Worm (Caenorhabditis elegans) whole organism, late embryonic: ENCODE measurements around the gene agt-2.

Experiments
- K02D7.2 ChIP-seq: sonication (generic microtip); optimal IDR thresholded peaks from 2 replicates; lab custom pipeline; 2017; ENCODE audit warnings: mild to moderate bottlenecking, missing genetic modification characterization, missing compliant biosample characterization
- K09A11.1 ChIP-seq: sonication (generic microtip); optimal IDR thresholded peaks from 2 replicates; lab custom pipeline; 2017; ENCODE audit warnings: antibody characterized with exemption, mild to moderate bottlenecking, missing genetic modification characterization, missing compliant biosample characterization; ENCODE audit not compliant: insufficient read depth
- ahr-1 ChIP-seq: sonication (generic microtip); optimal IDR thresholded peaks from 2 replicates; lab custom pipeline; 2016; ENCODE audit warnings: missing genetic modification characterization, missing compliant biosample characterization
- ama-1 ChIP-seq: fragments of 150-350 bp; optimal IDR thresholded peaks from 2 replicates; lab custom pipeline; 2014
- ceh-18 ChIP-seq: sonication (generic microtip); optimal IDR thresholded peaks from 2 replicates; lab custom pipeline; 2016; ENCODE audit warnings: missing genetic modification characterization, missing compliant biosample characterization
- ceh-19 ChIP-seq: fragments of 200-800 bp; sonication (Bioruptor generic); optimal IDR thresholded peaks from 2 replicates; lab custom pipeline; 2018; ENCODE audit warnings: mild to moderate bottlenecking, missing genetic modification characterization, missing compliant biosample characterization
- ceh-2 ChIP-seq: sonication (generic microtip); optimal IDR thresholded peaks from 2 replicates; lab custom pipeline; 2016; ENCODE audit warnings: missing genotype, missing genetic modification characterization, missing compliant biosample characterization
- ceh-22 ChIP-seq: sonication (generic microtip); optimal IDR thresholded peaks from 2 replicates; lab custom pipeline; 2017; ENCODE audit warnings: missing biosample characterization, missing genetic modification characterization
- ceh-34 ChIP-seq: sonication (generic microtip); optimal IDR thresholded peaks from 2 replicates; lab custom pipeline; 2016; ENCODE audit warnings: mild to moderate bottlenecking, missing genetic modification characterization, missing compliant biosample characterization
- ceh-9 ChIP-seq: sonication (generic microtip); optimal IDR thresholded peaks from 2 replicates; lab custom pipeline; 2016; ENCODE audit warnings: mild to moderate bottlenecking, missing genetic modification characterization, inconsistent platforms, missing compliant biosample characterization
- che-1 ChIP-seq: sonication (generic microtip); optimal IDR thresholded peaks from 2 replicates; lab custom pipeline; 2016; ENCODE audit warnings: mild to moderate bottlenecking, missing genetic modification characterization, missing compliant biosample characterization
- dve-1 ChIP-seq: sonication (generic microtip); optimal IDR thresholded peaks from 2 replicates; lab custom pipeline; 2017; ENCODE audit warnings: antibody characterized with exemption, mild to moderate bottlenecking, missing genetic modification characterization, missing compliant biosample characterization
- elt-2 ChIP-seq: sonication (generic microtip); optimal IDR thresholded peaks from 2 replicates; lab custom pipeline; 2016; ENCODE audit warnings: missing genetic modification reagents, missing genetic modification characterization, missing compliant biosample characterization
- elt-4 ChIP-seq: sonication (generic microtip); optimal IDR thresholded peaks from 2 replicates; lab custom pipeline; 2016; ENCODE audit warnings: missing genetic modification characterization, missing compliant biosample characterization
- fkh-10 ChIP-seq: fragments of 150-350 bp; optimal IDR thresholded peaks from 2 replicates; lab custom pipeline; 2014; ENCODE audit warnings: missing biosample characterization, missing genetic modification reagents, missing genetic modification characterization
- gmeb-2 ChIP-seq: sonication (generic microtip); optimal IDR thresholded peaks from 2 replicates; lab custom pipeline; 2016; ENCODE audit warnings: missing genetic modification characterization, inconsistent platforms, missing compliant biosample characterization
- hlh-15 ChIP-seq: sonication (generic microtip); optimal IDR thresholded peaks from 2 replicates; lab custom pipeline; 2016; ENCODE audit warnings: missing genetic modification characterization, missing compliant biosample characterization
- hlh-30 ChIP-seq: sonication (generic microtip); optimal IDR thresholded peaks from 2 replicates; lab custom pipeline; 2017; ENCODE audit warnings: antibody characterized with exemption, missing genetic modification characterization, missing compliant biosample characterization; ENCODE audit not compliant: insufficient read depth
- hlh-8 ChIP-seq: sonication (generic microtip); optimal IDR thresholded peaks from 2 replicates; lab custom pipeline; 2016; ENCODE audit warnings: missing genotype, missing genetic modification characterization, missing compliant biosample characterization
- lim-6 ChIP-seq: sonication (generic microtip); optimal IDR thresholded peaks from 2 replicates; lab custom pipeline; 2016; ENCODE audit warnings: missing genetic modification characterization, missing compliant biosample characterization
- lin-11 ChIP-seq: fragments of 200-800 bp; sonication (Bioruptor generic); optimal IDR thresholded peaks from 2 replicates; lab custom pipeline; 2018; ENCODE audit warnings: mild to moderate bottlenecking, missing genetic modification characterization, missing compliant biosample characterization
- madf-2 ChIP-seq: sonication (generic microtip); optimal IDR thresholded peaks from 2 replicates; lab custom pipeline; 2017; ENCODE audit warnings: missing genetic modification characterization, missing compliant biosample characterization
- nfya-1 ChIP-seq: sonication (generic microtip); optimal IDR thresholded peaks from 2 replicates; lab custom pipeline; 2017; ENCODE audit warnings: missing genetic modification characterization, mild to moderate bottlenecking, missing compliant biosample characterization, antibody characterized with exemption, moderate library complexity
- nhr-11 ChIP-seq: fragments of 150-350 bp; optimal IDR thresholded peaks from 2 replicates; lab custom pipeline; 2014; ENCODE audit warnings: missing biosample characterization, missing genetic modification characterization
- npax-4 ChIP-seq: sonication (generic microtip); optimal IDR thresholded peaks from 2 replicates; lab custom pipeline; 2016; ENCODE audit warnings: missing genetic modification characterization, missing compliant biosample characterization
- pag-3 ChIP-seq: sonication (generic microtip); optimal IDR thresholded peaks from 2 replicates; lab custom pipeline; 2016; ENCODE audit warnings: missing compliant biosample characterization, missing genetic modification characterization, borderline replicate concordance
- pat-9 ChIP-seq: fragments of 200-800 bp; sonication (Bioruptor generic); optimal IDR thresholded peaks from 2 replicates; lab custom pipeline; 2018; ENCODE audit warnings: mild to moderate bottlenecking, missing genetic modification characterization, moderate library complexity, missing compliant biosample characterization
- pha-2 ChIP-seq: sonication (generic microtip); optimal IDR thresholded peaks from 2 replicates; lab custom pipeline; 2017; ENCODE audit warnings: mild to moderate bottlenecking, missing genetic modification characterization, missing compliant biosample characterization
- pha-4 ChIP-seq: fragments of 150-350 bp; optimal IDR thresholded peaks from 2 replicates; lab custom pipeline; 2018; ENCODE audit warnings: missing biosample characterization, missing genetic modification reagents, missing genetic modification characterization
- pqm-1 ChIP-seq: sonication (generic microtip); optimal IDR thresholded peaks from 2 replicates; lab custom pipeline; 2016; ENCODE audit warnings: missing genetic modification characterization, missing compliant biosample characterization
- pros-1 ChIP-seq: fragments of 150-350 bp; optimal IDR thresholded peaks from 2 replicates; lab custom pipeline; 2014; ENCODE audit warnings: missing biosample characterization, missing genetic modification reagents, missing genetic modification characterization
- rnt-1 ChIP-seq: sonication (generic microtip); optimal IDR thresholded peaks from 2 replicates; lab custom pipeline; 2016; ENCODE audit warnings: missing genetic modification characterization, missing compliant biosample characterization
- sdc-2 ChIP-seq: sonication (generic microtip); optimal IDR thresholded peaks from 2 replicates; lab custom pipeline; 2016; ENCODE audit warnings: missing genotype, missing genetic modification characterization, missing compliant biosample characterization
- sox-2 ChIP-seq: fragments of 200-800 bp; sonication (Bioruptor generic); IDR thresholded peaks from 2 replicates; pipeline ENCODE4 v1.3.6; 2022; ENCODE audit warnings: missing genetic modification reagents, missing genetic modification characterization, missing compliant biosample characterization
- sox-4 ChIP-seq: sonication (generic microtip); optimal IDR thresholded peaks from 2 replicates; lab custom pipeline; 2017; ENCODE audit warnings: mild to moderate bottlenecking, missing genetic modification characterization, inconsistent platforms, missing compliant biosample characterization
- tbx-7 ChIP-seq: sonication (generic microtip); optimal IDR thresholded peaks from 2 replicates; lab custom pipeline; 2016; ENCODE audit warnings: missing genotype, missing genetic modification characterization, missing compliant biosample characterization
- ttx-3 ChIP-seq: sonication (generic microtip); optimal IDR thresholded peaks from 2 replicates; lab custom pipeline; 2016; ENCODE audit warnings: missing genetic modification reagents, missing genetic modification characterization, missing compliant biosample characterization
- unc-42 ChIP-seq: sonication (generic microtip); optimal IDR thresholded peaks from 2 replicates; lab custom pipeline; 2016; ENCODE audit warnings: missing genotype, missing genetic modification characterization, missing compliant biosample characterization

The agt-2 gene

DNA sequence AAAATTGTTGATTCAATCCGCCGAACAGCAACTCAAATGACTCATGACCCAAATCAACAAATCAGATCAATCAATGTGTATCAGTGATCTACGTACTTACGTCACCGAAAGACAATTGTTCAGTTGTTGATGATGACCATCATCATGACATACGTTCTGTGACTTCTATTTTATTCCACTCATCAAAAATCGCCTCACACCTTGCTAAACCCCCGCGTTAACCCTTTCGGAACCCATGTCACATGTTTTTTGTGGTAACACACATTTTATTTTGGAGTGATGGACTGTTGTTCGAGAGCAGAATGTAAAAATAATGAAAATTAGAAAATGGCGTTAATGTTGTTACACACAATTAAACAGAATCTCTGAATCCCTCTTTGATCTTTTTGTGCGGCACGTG lies 31.2 kb downstream of the agt-2 start:
- TF ChIP-seq nhr-11 (tag; lab: Kevin White, UChicago) (no peak), hlh-15 (tag; lab: Kevin White, UChicago) (no peak), pag-3 (tag; lab: Kevin White, UChicago) (no peak), ceh-18 (tag; lab: Kevin White, UChicago) (no peak), pros-1 (tag; lab: Kevin White, UChicago) (no peak), K02D7.2 (tag; lab: Kevin White, UChicago) (no peak), ceh-19 (GFP tag; lab: Kevin White, UChicago) (no peak), ceh-2 (no peak), dve-1 (no peak), elt-4 (tag; lab: Kevin White, UChicago) (no peak), hlh-8 (tag; lab: Kevin White, UChicago) (no peak)

- TF ChIP-seq rnt-1 (no peak), hlh-15 (tag; lab: Kevin White, UChicago) (no peak), lin-11 (tag; lab: Kevin White, UChicago) (no peak), sox-4 (tag; lab: Kevin White, UChicago) (no peak), sdc-2 (tag; lab: Kevin White, UChicago) (no peak), nhr-11 (tag; lab: Kevin White, UChicago) (no peak), fkh-10 (GFP tag; lab: Kevin White, UChicago) (no peak), pha-4 (no peak), ceh-22 (no peak), ttx-3 (tag; lab: Kevin White, UChicago) (no peak), pros-1 (tag; lab: Kevin White, UChicago) (no peak), nfya-1 (no peak), dve-1 (no peak)
Measured at ce11 chrII:5341573-5341972, 32.1 kb downstream of the agt-2 start.

ce11 chrII:5340672-5341568 lies 32.7 kb downstream of the agt-2 start:
- peak; percentile 19 for TF ChIP-seq gmeb-2 (tag; lab: Kevin White, UChicago)
- no peak for TF ChIP-seq lim-6 (tag; lab: Kevin White, UChicago)

ce11 chrII:5339547-5339946 lies 34.1 kb downstream of the agt-2 start:
- TF ChIP-seq nfya-1 (no peak), ceh-34 (tag; lab: Kevin White, UChicago) (no peak), hlh-15 (tag; lab: Kevin White, UChicago) (no peak), sox-2 (GFP tag; lab: Robert Waterston, UW) (no peak), pqm-1 (no peak), elt-2 (tag; lab: Kevin White, UChicago) (no peak), ceh-9 (tag; lab: Kevin White, UChicago) (no peak), che-1 (tag; lab: Kevin White, UChicago) (no peak), tbx-7 (no peak), ama-1 (lab: Kevin White, UChicago) (no peak), pha-2 (no peak), pat-9 (tag; lab: Kevin White, UChicago) (no peak), pha-4 (no peak), hlh-8 (tag; lab: Kevin White, UChicago) (no peak)

- no peak for TF ChIP-seq npax-4 (tag; lab: Kevin White, UChicago)
- peak; percentile 0 for TF ChIP-seq hlh-30 (tag; lab: Kevin White, UChicago)
- TF ChIP-seq unc-42 = no peak
- no peak for TF ChIP-seq ahr-1
- no peak for TF ChIP-seq K09A11.1 (tag; lab: Kevin White, UChicago)
- no peak for TF ChIP-seq madf-2 (tag; lab: Kevin White, UChicago)
- TF ChIP-seq, all 69 proteins: peak for 1
Measured at ce11 chrII:5338301-5338700, 35.3 kb downstream of the agt-2 start.
